Fruit fly (Drosophila melanogaster): ENCODE data around the gene mRpS6.

DNA sequence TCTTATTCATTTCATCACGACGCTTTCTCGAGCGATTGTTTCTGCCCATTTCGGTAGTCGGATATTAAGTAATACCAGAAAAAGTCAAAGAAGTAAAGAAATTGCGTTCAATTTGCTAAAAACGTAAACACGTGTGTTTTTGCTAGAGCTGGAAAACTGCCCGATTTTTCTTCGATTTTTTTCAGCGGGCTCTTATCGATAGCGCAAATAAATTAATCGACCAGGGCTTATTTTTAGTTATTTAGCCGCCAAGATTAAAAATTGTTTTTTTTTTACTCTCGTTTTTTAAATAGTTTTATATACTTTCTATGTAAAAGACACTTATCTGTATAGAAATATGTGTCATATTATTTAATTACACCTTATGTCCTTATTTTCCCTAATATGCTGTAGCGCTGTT is 41.6 kb downstream of the mRpS6 start, which contains the start of gene CG15019:
- TF ChIP-seq HmgD (GFP tag; optimal IDR thresholded peaks at IDR 0.05) (no peak), CG9876 (GFP tag; optimal IDR thresholded peaks at IDR 0.05) (no peak), fd64A (GFP tag; optimal IDR thresholded peaks at IDR 0.05) (no peak), CG11696 (GFP tag; IDR thresholded peaks at IDR 0.05) (no peak), Adf1 (GFP tag; IDR thresholded peaks at IDR 0.05) (no peak), gsb (GFP tag; IDR thresholded peaks at IDR 0.05) (no peak), CG18262 (tag; optimal IDR thresholded peaks at IDR 0.05) (no peak)
